Worm (Caenorhabditis elegans) whole organism, young adult: ENCODE results near the gene bkip-1.

Experiments
- F57A8.1 ChIP-seq: fragments of 200-800 bp; sonication (Bioruptor generic); optimal IDR thresholded peaks from 2 replicates; lab custom pipeline; 2018; ENCODE audit warnings: mild to moderate bottlenecking, missing genetic modification characterization, moderate library complexity, missing compliant biosample characterization
- K12H6.12 ChIP-seq: fragments of 200-800 bp; sonication (Bioruptor generic); optimal IDR thresholded peaks from 2 replicates; lab custom pipeline; 2018; ENCODE audit warnings: mild to moderate bottlenecking, missing genetic modification characterization, missing compliant biosample characterization
- atf-7 ChIP-seq: sonication (generic microtip); optimal IDR thresholded peaks from 2 replicates; lab custom pipeline; 2017; ENCODE audit warnings: mild to moderate bottlenecking, missing genetic modification characterization, missing compliant biosample characterization
- hrde-1 ChIP-seq: sonication (generic microtip); optimal IDR thresholded peaks from 2 replicates; lab custom pipeline; 2016; ENCODE audit warnings: missing genetic modification characterization, mild to moderate bottlenecking, missing compliant biosample characterization, moderate library complexity, missing genotype, missing genetic modification reagents, borderline replicate concordance
- lag-1 ChIP-seq: fragments of 200-800 bp; sonication (Bioruptor generic); IDR thresholded peaks from 2 replicates; pipeline ENCODE4 v1.3.6; 2022; ENCODE audit warnings: missing genetic modification reagents, missing genetic modification characterization, missing compliant biosample characterization
- lsy-27 ChIP-seq: sonication (generic microtip); optimal IDR thresholded peaks from 2 replicates; lab custom pipeline; 2017; ENCODE audit warnings: missing genetic modification characterization, mild to moderate bottlenecking, missing compliant biosample characterization, antibody characterized with exemption, missing genotype, borderline replicate concordance; ENCODE audit not compliant: insufficient read depth
- rcor-1 ChIP-seq: fragments of 200-800 bp; sonication (Bioruptor generic); IDR thresholded peaks from 2 replicates; pipeline ENCODE4 v1.3.6; 2022; ENCODE audit warnings: missing genetic modification reagents, missing genetic modification characterization, missing compliant biosample characterization
- ztf-22 ChIP-seq: fragments of 200-800 bp; sonication (Bioruptor generic); optimal IDR thresholded peaks from 2 replicates; lab custom pipeline; 2018; ENCODE audit warnings: mild to moderate bottlenecking, missing genetic modification characterization, moderate library complexity, missing compliant biosample characterization

ce11 chrII:14129191-14129590 is 28.1 kb downstream of the bkip-1 start:
- TF ChIP-seq F57A8.1 (no peak), hrde-1 (tag; lab: Kevin White, UChicago) (no peak), lag-1 (GFP tag; lab: Robert Waterston, UW) (no peak), ztf-22 (no peak), K12H6.12 (tag; lab: Kevin White, UChicago) (no peak), atf-7 (tag; lab: Kevin White, UChicago) (no peak), lsy-27 (no peak), rcor-1 (GFP tag; lab: Robert Waterston, UW) (no peak)
